Fruit fly (Drosophila melanogaster): ENCODE results near the gene CG10097.

DNA sequence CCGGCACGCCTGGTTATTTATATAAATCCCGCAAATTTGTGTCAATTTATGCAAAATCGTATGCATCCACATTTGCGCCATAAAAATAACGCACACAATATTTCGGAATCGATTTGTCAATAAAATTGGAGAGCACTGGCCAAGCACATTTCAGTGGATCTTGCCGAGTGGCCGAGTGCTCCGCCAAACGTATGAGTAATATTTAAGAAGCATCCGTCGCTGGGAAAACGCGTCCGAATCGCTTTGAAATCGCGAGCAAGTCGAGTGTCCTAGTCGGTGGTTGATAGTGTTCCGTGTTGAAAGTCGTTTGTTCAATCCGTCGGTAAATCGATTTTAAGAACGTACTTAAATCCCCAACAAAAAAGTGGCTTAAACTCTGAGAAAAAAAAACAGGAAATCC, 8.8 kb downstream of the CG10097 start, which contains the start of gene CG33098:
- TF ChIP-seq Ets98B (GFP tag; IDR thresholded peaks at IDR 0.05) (no peak), CG15710 (tag; optimal IDR thresholded peaks at IDR 0.05) (no peak), CG8159 (tag; optimal IDR thresholded peaks at IDR 0.05) (no peak), CG10348 (GFP tag; IDR thresholded peaks at IDR 0.05) (no peak), CG32121 (GFP tag; IDR thresholded peaks at IDR 0.05) (no peak), gl (tag; optimal IDR thresholded peaks at IDR 0.05) (no peak), Pif1A (GFP tag; optimal IDR thresholded peaks at IDR 0.05) (no peak), EcR (GFP tag; optimal IDR thresholded peaks at IDR 0.05) (no peak), D1 (tag; optimal IDR thresholded peaks at IDR 0.05) (no peak)
